Fruit fly (Drosophila melanogaster): ENCODE results near the gene Vha100-4.

The Vha100-4 gene

DNA sequence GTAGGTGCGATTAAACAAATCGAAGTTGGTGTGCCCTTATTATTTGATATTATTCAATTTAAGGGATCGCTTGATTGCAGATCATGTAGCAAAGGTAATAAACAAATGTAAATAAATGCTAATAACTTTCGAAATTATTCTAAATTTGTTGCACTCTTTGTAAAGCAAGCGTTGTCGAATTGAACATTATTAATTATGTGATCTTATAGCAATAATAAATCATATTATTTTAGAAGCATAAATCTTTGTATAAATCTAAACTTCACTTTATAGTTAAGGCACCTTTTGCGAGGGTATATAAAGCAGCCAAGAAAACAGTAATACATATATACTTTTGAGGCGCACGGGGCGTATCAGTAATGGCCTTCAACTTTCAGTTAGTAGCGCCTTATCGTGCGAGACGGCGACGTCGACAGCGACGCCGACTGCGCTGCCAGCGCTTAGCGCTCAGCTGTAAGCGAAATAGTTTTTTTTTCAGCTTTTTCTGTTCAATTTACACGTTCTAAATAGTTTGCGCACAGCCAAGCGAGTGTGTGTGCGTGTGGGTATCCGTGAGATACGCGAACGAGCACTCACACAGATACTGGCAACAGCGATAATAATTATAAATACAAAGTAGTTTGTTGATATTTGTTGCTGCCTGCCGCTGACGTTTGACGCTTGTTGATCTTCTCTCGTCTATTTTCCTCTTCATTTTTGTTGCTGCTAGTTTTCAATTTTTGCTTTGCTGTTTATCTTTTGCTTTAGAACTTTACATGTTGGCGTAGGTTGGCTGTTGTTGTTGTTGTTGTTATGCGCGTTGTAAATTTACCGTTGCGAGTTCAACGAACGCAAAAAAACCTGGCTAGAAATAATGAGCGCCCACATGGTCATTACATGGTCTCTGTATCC is 49.5 kb upstream of the Vha100-4 start (continued):
- TF ChIP-seq eve (GFP tag; optimal IDR thresholded peaks at IDR 0.05), result peak in 1 of 2 experiments; percentile 54
- TF ChIP-seq CG3065 (GFP tag; optimal IDR thresholded peaks at IDR 0.05), result no peak
- no peak for TF ChIP-seq CG42726 (GFP tag; IDR thresholded peaks at IDR 0.05; ENCODE audit: partially characterized antibody)
- no peak for TF ChIP-seq CG17802 (tag; optimal IDR thresholded peaks at IDR 0.05)
- peak; percentile 29 for TF ChIP-seq CG12219 (GFP tag; optimal IDR thresholded peaks at IDR 0.05)
- peak; percentile 66 for TF ChIP-seq cg (GFP tag; optimal IDR thresholded peaks at IDR 0.05)
- no peak for TF ChIP-seq Trl (optimal IDR thresholded peaks at IDR 0.05)
- TF ChIP-seq Trl (GFP tag; optimal IDR thresholded peaks at IDR 0.05), result peak; percentile 57
- peak; percentile 1 for TF ChIP-seq maf-S (GFP tag; optimal IDR thresholded peaks at IDR 0.05)
- peak; percentile 81 for TF ChIP-seq CG10543 (GFP tag; optimal IDR thresholded peaks at IDR 0.05)
- no peak for TF ChIP-seq ems (GFP tag; optimal IDR thresholded peaks at IDR 0.05)
- TF ChIP-seq psq (GFP tag; optimal IDR thresholded peaks at IDR 0.05), result peak; percentile 38
- TF ChIP-seq bigmax (GFP tag; optimal IDR thresholded peaks at IDR 0.05), result no peak
- no peak for TF ChIP-seq Dip3 (GFP tag; optimal IDR thresholded peaks at IDR 0.05)
- TF ChIP-seq hb (GFP tag; IDR thresholded peaks at IDR 0.05; ENCODE audit: partially characterized antibody), result no peak
- no peak for TF ChIP-seq CG1024 (GFP tag; IDR thresholded peaks at IDR 0.05)
- peak; percentile 53 for TF ChIP-seq CG15514 (GFP tag; optimal IDR thresholded peaks at IDR 0.05)
- TF ChIP-seq CG12744 (GFP tag; optimal IDR thresholded peaks at IDR 0.05), result no peak
- no peak for TF ChIP-seq gcm (GFP tag; optimal IDR thresholded peaks at IDR 0.05)
- TF ChIP-seq CG17829 (tag; optimal IDR thresholded peaks at IDR 0.05), result peak; percentile 9
- TF ChIP-seq inv (GFP tag; IDR thresholded peaks at IDR 0.05; ENCODE audit: partially characterized antibody), result no peak
- no peak for TF ChIP-seq Opbp (GFP tag; IDR thresholded peaks at IDR 0.05; ENCODE audit: partially characterized antibody)
- TF ChIP-seq sima (GFP tag; optimal IDR thresholded peaks at IDR 0.05), result peak; percentile 48
- no peak for TF ChIP-seq CG14860 (GFP tag; IDR thresholded peaks at IDR 0.05; ENCODE audit: partially characterized antibody)
- peak; percentile 43 for TF ChIP-seq pho (GFP tag; optimal IDR thresholded peaks at IDR 0.05)
- no peak for TF ChIP-seq dati (GFP tag; IDR thresholded peaks at IDR 0.05)
- TF ChIP-seq Rx (GFP tag; IDR thresholded peaks at IDR 0.05), result no peak
- TF ChIP-seq mirr (GFP tag; optimal IDR thresholded peaks at IDR 0.05), result peak; percentile 93
- no peak for TF ChIP-seq Antp (GFP tag; optimal IDR thresholded peaks at IDR 0.05)
- peak; percentile 77 for TF ChIP-seq CrebB (tag; optimal IDR thresholded peaks at IDR 0.05)
- no peak for TF ChIP-seq CG10462 (GFP tag; optimal IDR thresholded peaks at IDR 0.05)
- TF ChIP-seq gsb-n (tag; optimal IDR thresholded peaks at IDR 0.05), result peak; percentile 38
- peak; percentile 32; the same call in 1 of the 2 replicates for TF ChIP-seq al (GFP tag; IDR thresholded peaks at IDR 0.05)
- TF ChIP-seq lov (optimal IDR thresholded peaks at IDR 0.05), result no peak
- no peak for TF ChIP-seq lov (GFP tag; IDR thresholded peaks at IDR 0.05)
- peak; percentile 56 for TF ChIP-seq seq (GFP tag; IDR thresholded peaks at IDR 0.05)
- TF ChIP-seq ham (GFP tag; IDR thresholded peaks at IDR 0.05), result no peak
- TF ChIP-seq CG33557 (GFP tag; optimal IDR thresholded peaks at IDR 0.05), result peak; percentile 40
- no peak for TF ChIP-seq Sry-β (GFP tag; optimal IDR thresholded peaks at IDR 0.05)
- no peak for TF ChIP-seq knrl (GFP tag; IDR thresholded peaks at IDR 0.05; ENCODE audit: partially characterized antibody)
- TF ChIP-seq CG4617 (GFP tag; optimal IDR thresholded peaks at IDR 0.05; ENCODE audit: borderline replicate concordance), result no peak
- TF ChIP-seq CG1602 (GFP tag; optimal IDR thresholded peaks at IDR 0.05), result no peak
- TF ChIP-seq Taf1 (GFP tag; IDR thresholded peaks at IDR 0.05), result peak; percentile 22; the same call in 1 of the 2 replicates
- TF ChIP-seq CG18476 (GFP tag; optimal IDR thresholded peaks at IDR 0.05), result peak; percentile 29
- peak; percentile 18 for TF ChIP-seq CG4282 (GFP tag; optimal IDR thresholded peaks at IDR 0.05)
- no peak for TF ChIP-seq hkb (optimal IDR thresholded peaks at IDR 0.05)
- peak; percentile 60 for TF ChIP-seq hkb (GFP tag; IDR thresholded peaks at IDR 0.05)
- no peak for TF ChIP-seq corto (GFP tag; optimal IDR thresholded peaks at IDR 0.05)
- TF ChIP-seq CG31365 (tag; optimal IDR thresholded peaks at IDR 0.05), result peak; percentile 47
- no peak for TF ChIP-seq Elba2 (GFP tag; optimal IDR thresholded peaks at IDR 0.05)

All from whole organism, embryonic.